Fruit fly (Drosophila melanogaster) whole organism, adult: ENCODE measurements around the gene cno.

ENCODE experiments used
- CG33017 ChIP-seq: fragments of 200-800 bp; sonication (Bioruptor generic); optimal IDR thresholded peaks from 2 replicates; lab custom pipeline; 2018; ENCODE audit warnings: missing biosample characterization, mild to moderate bottlenecking, missing genetic modification characterization, moderate library complexity
- CG7045 ChIP-seq: fragments of 200-800 bp; sonication (Bioruptor generic); optimal IDR thresholded peaks from 2 replicates; lab custom pipeline; 2017; ENCODE audit warnings: missing biosample characterization, mild to moderate bottlenecking, missing genetic modification characterization
- Clk ChIP-seq: fragments of 200-800 bp; sonication (Bioruptor generic); optimal IDR thresholded peaks from 2 replicates; lab custom pipeline; 2017; ENCODE audit warnings: missing biosample characterization, missing genetic modification characterization
- Hr96 ChIP-seq: fragments of 200-800 bp; sonication (Bioruptor generic); optimal IDR thresholded peaks from 2 replicates; lab custom pipeline; 2016; ENCODE audit warnings: missing biosample characterization, missing genetic modification characterization
- Mnt ChIP-seq: fragments of 200-800 bp; sonication (Bioruptor generic); optimal IDR thresholded peaks from 2 replicates; lab custom pipeline; 2016; ENCODE audit warnings: missing biosample characterization, mild to moderate bottlenecking, missing genetic modification characterization
- kay ChIP-seq: fragments of 200-800 bp; sonication (Bioruptor generic); peaks from one replicate; lab custom pipeline; 2016; ENCODE audit warnings: missing biosample characterization, missing genetic modification characterization, borderline replicate concordance
- ovo ChIP-seq: fragments of 200-800 bp; sonication (Bioruptor generic); optimal IDR thresholded peaks from 2 replicates; lab custom pipeline; 2016; ENCODE audit warnings: missing biosample characterization, missing genetic modification characterization
- pad ChIP-seq: fragments of 200-800 bp; sonication (Bioruptor generic); optimal IDR thresholded peaks from 3 replicates; lab custom pipeline; 2017; ENCODE audit warnings: missing biosample characterization, missing genetic modification characterization, mild to moderate bottlenecking, moderate library complexity, missing genetic modification reagents

DNA sequence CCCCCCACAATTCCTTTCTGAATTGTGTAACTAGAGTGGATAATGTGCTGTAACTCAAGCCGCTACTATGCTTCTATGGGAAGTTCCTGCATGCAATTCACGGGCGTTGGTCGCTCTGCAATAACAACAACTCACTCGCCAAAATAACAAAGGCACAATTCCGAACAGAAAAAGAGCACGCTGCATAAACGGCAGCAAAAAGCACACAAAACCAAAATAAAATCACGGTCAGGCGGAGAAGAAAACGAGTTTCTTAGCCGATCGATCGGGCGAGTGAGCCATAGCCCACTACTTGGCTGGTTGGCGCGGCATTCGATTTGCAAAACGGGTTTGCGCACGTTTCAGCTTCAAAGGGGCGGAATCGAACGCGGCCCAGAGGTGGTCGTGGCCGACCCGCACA lies 3.9 kb downstream of the cno start:
- TF ChIP-seq pad (no peak), CG33017 (tag; lab: Kevin White, UChicago) (no peak), kay (GFP tag; lab: Kevin White, UChicago) (no peak), Clk (GFP tag; lab: Kevin White, UChicago) (no peak), CG7045 (GFP tag; lab: Kevin White, UChicago) (no peak), Mnt (no peak), ovo (no peak), Hr96 (GFP tag; lab: Kevin White, UChicago) (no peak)
